Fruit fly (Drosophila melanogaster): ENCODE measurements around the gene Prosbeta3.

dm6 chr3R:9048466-9049072 lies 42.5 kb upstream of the Prosbeta3 start, which contains the start of gene Mst85C:
- TF ChIP-seq Gug (GFP tag; IDR thresholded peaks at IDR 0.05) (no peak), twi (tag; optimal IDR thresholded peaks at IDR 0.05) (no peak), CG2120 (GFP tag; optimal IDR thresholded peaks at IDR 0.05) (no peak), CG1024 (GFP tag; IDR thresholded peaks at IDR 0.05) (no peak), CG10959 (GFP tag; IDR thresholded peaks at IDR 0.05) (no peak), CG11398 (GFP tag; optimal IDR thresholded peaks at IDR 0.05) (no peak), grau (tag; optimal IDR thresholded peaks at IDR 0.05) (no peak), Gsc (GFP tag; IDR thresholded peaks at IDR 0.05) (no peak), usp (GFP tag; optimal IDR thresholded peaks at IDR 0.05) (no peak)

Measured in whole organism, embryonic.